Worm (Caenorhabditis elegans) whole organism, L2 larva: ENCODE measurements around the gene dolk-1.

Source experiments
- ZK546.5 ChIP-seq: sonication (generic microtip); optimal IDR thresholded peaks from 2 replicates; lab custom pipeline; 2017; ENCODE audit warnings: missing biosample characterization, missing genetic modification characterization
- ama-1 ChIP-seq: fragments of 150-350 bp; optimal IDR thresholded peaks from 2 replicates; lab custom pipeline; 2018; ENCODE audit warnings: inconsistent platforms
- elt-1 ChIP-seq: fragments of 150-350 bp; optimal IDR thresholded peaks from 2 replicates; lab custom pipeline; 2014; ENCODE audit warnings: missing biosample characterization, missing genetic modification characterization
- lin-39 ChIP-seq: fragments of 150-350 bp; optimal IDR thresholded peaks from 2 replicates; lab custom pipeline; 2014; ENCODE audit warnings: missing biosample characterization, missing genetic modification reagents, missing genetic modification characterization
- skn-1 ChIP-seq: sonication (generic microtip); optimal IDR thresholded peaks from 2 replicates; lab custom pipeline; 2017; ENCODE audit warnings: missing biosample characterization, missing genetic modification characterization
- snpc-4 ChIP-seq: fragments of 150-350 bp; optimal IDR thresholded peaks from 2 replicates; lab custom pipeline; 2014; ENCODE audit warnings: missing biosample characterization, missing genetic modification characterization

- TF ChIP-seq skn-1 (tag; lab: Kevin White, UChicago) (no peak), snpc-4 (tag; lab: Kevin White, UChicago) (no peak), ama-1 (lab: Kevin White, UChicago) (no peak), elt-1 (tag; lab: Kevin White, UChicago) (no peak), ZK546.5 (tag; lab: Kevin White, UChicago) (no peak), lin-39 (tag; lab: Kevin White, UChicago) (no peak)
These were observed 15.9 kb downstream of the dolk-1 start for ce11 chrIII:11917525-11917924.
